Worm (Caenorhabditis elegans): Measurements from ENCODE around the gene srt-7.

DNA sequence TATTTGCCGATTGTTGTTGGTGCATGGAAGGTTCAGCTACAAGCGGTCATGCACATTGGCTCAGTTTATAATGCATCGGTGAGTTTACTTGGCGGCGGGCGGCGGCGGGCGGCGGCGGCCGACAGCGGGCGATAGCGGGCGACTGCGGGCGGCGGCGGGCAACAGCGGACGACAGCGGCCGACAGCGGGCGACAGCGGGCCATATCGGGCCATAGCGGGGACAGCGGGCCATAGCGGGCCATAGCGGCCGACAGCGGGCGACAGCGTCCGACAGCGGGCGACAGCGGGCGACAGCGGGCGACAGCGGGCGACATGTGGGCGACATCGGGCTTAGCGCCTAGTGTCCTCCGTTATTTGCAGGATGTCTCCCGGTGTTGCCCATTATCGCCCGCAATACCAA lies 50.5 kb downstream of the srt-7 start:
- TF ChIP-seq flt-1 (GFP tag; IDR thresholded peaks at IDR 0.05) (no peak), aly-1 (tag; optimal IDR thresholded peaks at IDR 0.05) (no peak), ama-1 (optimal IDR thresholded peaks at IDR 0.05) (no peak), ets-7 (tag; optimal IDR thresholded peaks at IDR 0.05) (no peak), tbx-37 (GFP tag; conservative IDR thresholded peaks at IDR 0.05) (no peak), pes-1 (GFP tag; IDR thresholded peaks at IDR 0.05) (0 out of 2 replicates have a peak, but pooled peaks have one; percentile 30), F13C5.2 (tag; optimal IDR thresholded peaks at IDR 0.05) (no peak), ceh-13 (GFP tag; optimal IDR thresholded peaks at IDR 0.05) (no peak), hmbx-1 (tag; optimal IDR thresholded peaks at IDR 0.05) (no peak), hmg-4 (GFP tag; optimal IDR thresholded peaks at IDR 0.05) (no peak), tra-4 (tag; optimal IDR thresholded peaks at IDR 0.05) (no peak), sea-1 (GFP tag; conservative IDR thresholded peaks at IDR 0.05) (no peak), scrt-1 (GFP tag; IDR thresholded peaks at IDR 0.05) (no peak)
